4 fruit fly cellular contexts compared by ENCODE assay signal in the genomic region with DNA sequence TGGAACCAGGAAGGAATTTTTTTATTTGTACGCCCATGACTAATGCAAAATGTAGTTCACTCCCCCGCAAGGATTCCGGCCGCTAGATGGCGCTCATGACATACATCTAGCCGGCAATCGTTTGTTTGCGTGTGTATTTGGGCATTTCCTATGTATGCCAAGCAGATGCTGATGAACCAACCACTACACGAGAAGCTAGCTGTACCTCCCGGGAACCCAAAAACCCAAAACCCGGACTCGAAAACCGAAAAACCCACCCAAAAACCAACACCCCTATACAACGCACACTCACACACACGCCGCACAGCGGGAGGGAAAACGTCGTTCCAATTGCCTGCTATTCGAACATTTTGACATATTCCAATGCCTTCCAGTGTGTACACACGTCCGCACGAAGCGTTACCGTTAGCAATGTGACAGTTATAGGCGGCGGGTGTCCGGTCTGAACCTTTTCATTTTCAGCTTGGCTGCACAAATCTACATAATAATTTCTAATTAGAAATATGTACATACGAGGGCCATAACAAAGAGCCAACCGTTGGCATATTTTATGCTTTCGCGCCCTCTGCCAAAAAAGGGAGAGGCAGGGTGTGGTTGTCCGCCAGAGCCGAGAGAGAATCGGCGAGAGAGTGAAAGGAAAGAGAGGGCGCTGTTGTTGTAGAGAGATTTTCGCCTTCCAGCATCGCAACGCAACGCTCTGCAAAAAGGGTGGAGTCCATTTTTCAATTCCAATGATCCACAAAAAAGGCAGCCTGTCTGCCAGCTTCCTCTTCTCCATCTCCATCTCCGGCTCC.
A peak's percentile ranks its signal among the peaks of the same experiment; 100 is the strongest.
TF ChIP-seq lines count a peak whose summit lies in the region.

No protein-coding gene starts in this region.

- peak; percentile 87 to 92 for TF ChIP-seq CTCF in S2 (optimal IDR thresholded peaks at IDR 0.05; lab: Kevin White, UChicago)
- peak; percentile 91 for TF ChIP-seq CTCF in whole organism, embryonic (GFP tag; optimal IDR thresholded peaks at IDR 0.05; lab: Kevin White, UChicago)

TF ChIP-seq in whole organism, embryonic, 481 proteins besides CTCF, POLR2A, EP300 and RAD21 (continues in another document):
- TF ChIP-seq CG14965 (GFP tag; optimal IDR thresholded peaks at IDR 0.05; lab: Kevin White, UChicago; ENCODE audit: borderline replicate concordance) (peak; percentile 83), mld (GFP tag; IDR thresholded peaks at IDR 0.05; lab: Robert Waterston, UW; ENCODE audit: partially characterized antibody) (no peak), dmrt11E (tag; optimal IDR thresholded peaks at IDR 0.05; lab: Kevin White, UChicago) (no peak), CG12219 (GFP tag; optimal IDR thresholded peaks at IDR 0.05; lab: Kevin White, UChicago) (peak; percentile 1), CG32767 (GFP tag; IDR thresholded peaks at IDR 0.05; lab: Robert Waterston, UW) (peak; percentile 35), Oli (tag; optimal IDR thresholded peaks at IDR 0.05; lab: Kevin White, UChicago) (no peak), Opbp (GFP tag; IDR thresholded peaks at IDR 0.05; lab: Robert Waterston, UW; ENCODE audit: partially characterized antibody) (no peak), CG2120 (GFP tag; optimal IDR thresholded peaks at IDR 0.05; lab: Kevin White, UChicago) (no peak), CG9609 (GFP tag; optimal IDR thresholded peaks at IDR 0.05; lab: Kevin White, UChicago) (no peak), CG1792 (GFP tag; optimal IDR thresholded peaks at IDR 0.05; lab: Kevin White, UChicago) (no peak), trh (GFP tag; optimal IDR thresholded peaks at IDR 0.05; lab: Kevin White, UChicago) (no peak), NC2β (GFP tag; optimal IDR thresholded peaks at IDR 0.05; lab: Kevin White, UChicago) (no peak), CG4820 (GFP tag; optimal IDR thresholded peaks at IDR 0.05; lab: Kevin White, UChicago) (no peak), maf-S (GFP tag; optimal IDR thresholded peaks at IDR 0.05; lab: Kevin White, UChicago) (no peak), ham (GFP tag; IDR thresholded peaks at IDR 0.05; lab: Robert Waterston, UW) (no peak), CG3726 (GFP tag; IDR thresholded peaks at IDR 0.05; lab: Robert Waterston, UW) (no peak), abd-A (tag; optimal IDR thresholded peaks at IDR 0.05; lab: Kevin White, UChicago) (peak; percentile 74), unpg (GFP tag; optimal IDR thresholded peaks at IDR 0.05; lab: Kevin White, UChicago) (no peak), CG8388 (GFP tag; optimal IDR thresholded peaks at IDR 0.05; lab: Kevin White, UChicago) (no peak), Bdp1 (GFP tag; optimal IDR thresholded peaks at IDR 0.05; lab: Kevin White, UChicago) (no peak), da (GFP tag; optimal IDR thresholded peaks at IDR 0.05; lab: Kevin White, UChicago) (no peak), toy (GFP tag; IDR thresholded peaks at IDR 0.05; lab: Robert Waterston, UW) (no peak), stwl (tag; optimal IDR thresholded peaks at IDR 0.05; lab: Kevin White, UChicago) (peak; percentile 98), ro (GFP tag; IDR thresholded peaks at IDR 0.05; lab: Robert Waterston, UW) (no peak), Max (GFP tag; optimal IDR thresholded peaks at IDR 0.05; lab: Kevin White, UChicago) (no peak), pita (GFP tag; optimal IDR thresholded peaks at IDR 0.05; lab: Kevin White, UChicago) (no peak), CG8765 (GFP tag; IDR thresholded peaks at IDR 0.05; lab: Robert Waterston, UW) (0 out of 2 replicates have a peak, but pooled peaks have one; percentile 18)

TF ChIP-seq in whole organism, prepupa, 60 proteins besides CTCF, POLR2A, EP300 and RAD21:
- no peak for TF ChIP-seq ss (GFP tag; optimal IDR thresholded peaks at IDR 0.05; lab: Kevin White, UChicago)
- no peak for TF ChIP-seq fd85E (GFP tag; optimal IDR thresholded peaks at IDR 0.05; lab: Kevin White, UChicago)
- peak; percentile 75 for TF ChIP-seq svp (GFP tag; lab: Kevin White, UChicago)
- no peak for TF ChIP-seq CG34406 (GFP tag; optimal IDR thresholded peaks at IDR 0.05; lab: Kevin White, UChicago)
- no peak for TF ChIP-seq Smox (GFP tag; optimal IDR thresholded peaks at IDR 0.05; lab: Kevin White, UChicago)
- no peak for TF ChIP-seq topi (GFP tag; optimal IDR thresholded peaks at IDR 0.05; lab: Kevin White, UChicago)
- TF ChIP-seq pdm3 (GFP tag; optimal IDR thresholded peaks at IDR 0.05; lab: Kevin White, UChicago) = no peak
- TF ChIP-seq CG10631 (GFP tag; optimal IDR thresholded peaks at IDR 0.05; lab: Kevin White, UChicago) = peak; percentile 40
- TF ChIP-seq Blimp-1 (GFP tag; optimal IDR thresholded peaks at IDR 0.05; lab: Kevin White, UChicago) = no peak
- no peak for TF ChIP-seq CG11762 (GFP tag; optimal IDR thresholded peaks at IDR 0.05; lab: Kevin White, UChicago; ENCODE audit: insufficient read depth)

TF ChIP-seq in whole organism, wandering third instar larva, 38 proteins besides CTCF, POLR2A, EP300 and RAD21:
- TF ChIP-seq br (GFP tag; optimal IDR thresholded peaks at IDR 0.05; lab: Kevin White, UChicago) (no peak), Hr78 (GFP tag; optimal IDR thresholded peaks at IDR 0.05; lab: Kevin White, UChicago) (no peak), dl (GFP tag; optimal IDR thresholded peaks at IDR 0.05; lab: Kevin White, UChicago; ENCODE audit: insufficient read depth in 1 of 2, partially characterized antibody in 2 of 2) (peak; percentile 60), Dif (GFP tag; optimal IDR thresholded peaks at IDR 0.05; lab: Kevin White, UChicago; ENCODE audit: partially characterized antibody) (peak; percentile 71), fru (GFP tag; optimal IDR thresholded peaks at IDR 0.05; lab: Kevin White, UChicago) (peak; percentile 31), CG9705 (GFP tag; optimal IDR thresholded peaks at IDR 0.05; lab: Kevin White, UChicago) (no peak)
TF ChIP-seq in whole organism, wandering third instar larva: peak in this region for 3.
